Worm (Caenorhabditis elegans): ENCODE measurements around the gene ttr-34.
A peak's percentile ranks its signal among the peaks of the same experiment; 100 is the strongest.

- no peak for TF ChIP-seq pha-4 (GFP tag; IDR thresholded peaks at IDR 0.05)
- peak; percentile 23 for TF ChIP-seq pha-4 (tag; optimal IDR thresholded peaks at IDR 0.05)
- no peak for TF ChIP-seq nhr-6 (tag; optimal IDR thresholded peaks at IDR 0.05)
- no peak for TF ChIP-seq egl-27 (tag; optimal IDR thresholded peaks at IDR 0.05)
- no peak for TF ChIP-seq lin-39 (tag; optimal IDR thresholded peaks at IDR 0.05)
- TF ChIP-seq pqm-1 (tag; optimal IDR thresholded peaks at IDR 0.05), result peak; percentile 95
- no peak for TF ChIP-seq F44E2.7 (GFP tag; IDR thresholded peaks at IDR 0.05)
- no peak for TF ChIP-seq skn-1 (tag; optimal IDR thresholded peaks at IDR 0.05)
- TF ChIP-seq nhr-237 (tag; optimal IDR thresholded peaks at IDR 0.05), result no peak
- no peak for TF ChIP-seq nhr-25 (tag; optimal IDR thresholded peaks at IDR 0.05; ENCODE audit: borderline replicate concordance, insufficient read depth)
- TF ChIP-seq dve-1 (tag; optimal IDR thresholded peaks at IDR 0.05; ENCODE audit: insufficient read depth), result peak; percentile 85
Observed at ce11 chrX:13159005-13159404, 19.4 kb downstream of the ttr-34 start.

Measured in whole organism, L4 larva.